Worm (Caenorhabditis elegans) whole organism, midembryonic: ENCODE results near the gene nhr-123.

Experiments
- T22C8.4 ChIP-seq: fragments of 200-800 bp; sonication (Bioruptor generic); IDR thresholded peaks from 2 replicates; pipeline ENCODE4 v1.3.6; 2022; ENCODE audit warnings: missing genetic modification characterization, missing compliant biosample characterization
- med-1 ChIP-seq: sonication (generic microtip); optimal IDR thresholded peaks from 2 replicates; lab custom pipeline; 2017; ENCODE audit warnings: missing genetic modification characterization, mild to moderate bottlenecking, missing compliant biosample characterization, antibody characterized with exemption, missing genetic modification reagents; ENCODE audit not compliant: insufficient read depth
- ztf-29 ChIP-seq: fragments of 200-800 bp; sonication (Bioruptor generic); IDR thresholded peaks from 2 replicates; pipeline ENCODE4 v1.3.6; 2022; ENCODE audit warnings: missing genetic modification reagents, missing genetic modification characterization, missing compliant biosample characterization

DNA sequence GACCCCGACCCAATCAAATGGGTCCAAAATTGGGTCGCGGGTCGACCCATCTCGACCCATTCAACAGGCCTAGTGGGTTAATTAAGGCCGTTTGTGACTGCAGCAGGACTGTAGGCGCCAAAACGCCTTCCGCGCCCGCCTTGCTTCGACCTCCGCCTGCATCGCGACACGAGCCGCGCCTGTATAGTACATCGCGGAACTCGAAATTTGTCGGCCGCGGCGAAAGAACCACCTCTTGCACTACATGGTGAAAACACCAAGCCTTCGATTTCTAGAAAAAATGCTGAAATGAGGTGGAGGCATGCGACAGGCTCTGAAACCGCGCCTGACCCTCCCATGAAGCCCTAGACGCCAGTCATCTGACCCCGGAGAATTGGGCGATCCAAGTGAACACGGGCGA, 36.7 kb downstream of the nhr-123 start:
- TF ChIP-seq T22C8.4 (GFP tag; lab: Robert Waterston, UW) (no peak), med-1 (GFP tag; lab: Kevin White, UChicago) (no peak), ztf-29 (no peak)
